Worm (Caenorhabditis elegans) whole organism, L4/young adult: Measurements from ENCODE around the gene fut-6.

Experiments
- dao-5 ChIP-seq: sonication (generic microtip); optimal IDR thresholded peaks from 2 replicates; lab custom pipeline; 2016; ENCODE audit warnings: missing genotype, missing genetic modification characterization, moderate library complexity, missing compliant biosample characterization
- him-1 ChIP-seq: sonication (generic microtip); optimal IDR thresholded peaks from 2 replicates; lab custom pipeline; 2016; ENCODE audit warnings: missing genotype, missing genetic modification reagents, missing genetic modification characterization, missing compliant biosample characterization

DNA sequence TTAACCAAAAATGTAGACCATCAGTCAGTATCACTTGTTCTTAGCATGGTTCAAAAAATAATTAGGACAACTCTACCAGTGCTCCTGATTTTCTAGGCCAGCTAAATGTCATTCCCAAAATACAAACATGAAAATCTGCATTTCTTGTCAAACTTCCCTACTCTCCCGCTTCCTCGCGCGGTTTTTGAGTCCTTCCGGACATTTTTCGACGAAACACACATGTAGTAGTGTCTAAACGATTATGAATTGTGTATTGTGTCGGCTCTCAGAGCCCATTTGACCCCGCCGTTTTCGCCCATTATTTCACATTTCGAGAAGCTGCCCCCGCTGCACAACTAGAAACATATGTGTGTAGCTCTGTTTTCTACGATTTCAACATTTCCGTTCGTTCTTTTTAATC, 29.1 kb downstream of the fut-6 start, which contains the start of gene F35D11.1:
- TF ChIP-seq him-1 (tag; lab: Kevin White, UChicago): no peak
- TF ChIP-seq dao-5 (tag; lab: Kevin White, UChicago): no peak
